Worm (Caenorhabditis elegans) whole organism, late embryonic: ENCODE results near the gene nipa-1.

ENCODE experiments used
- C08G9.2 ChIP-seq: sonication (generic microtip); optimal IDR thresholded peaks from 2 replicates; lab custom pipeline; 2016; ENCODE audit warnings: mild to moderate bottlenecking, missing genetic modification characterization, moderate library complexity, missing compliant biosample characterization
- C38D4.7 ChIP-seq: fragments of 200-800 bp; sonication (Bioruptor generic); optimal IDR thresholded peaks from 2 replicates; lab custom pipeline; 2018; ENCODE audit warnings: mild to moderate bottlenecking, missing genetic modification characterization, moderate library complexity, missing compliant biosample characterization
- F13H6.1 ChIP-seq: sonication (generic microtip); optimal IDR thresholded peaks from 2 replicates; lab custom pipeline; 2016; ENCODE audit warnings: missing genetic modification characterization, missing compliant biosample characterization
- T23F11.4 ChIP-seq: fragments of 200-800 bp; sonication (Bioruptor generic); optimal IDR thresholded peaks from 2 replicates; lab custom pipeline; 2018; ENCODE audit warnings: mild to moderate bottlenecking, missing genetic modification characterization, missing compliant biosample characterization
- Y22D7AL.16 ChIP-seq: sonication (generic microtip); optimal IDR thresholded peaks from 2 replicates; lab custom pipeline; 2016; ENCODE audit warnings: missing genetic modification characterization, missing compliant biosample characterization
- ama-1 ChIP-seq: fragments of 150-350 bp; optimal IDR thresholded peaks from 2 replicates; lab custom pipeline; 2014
- ceh-18 ChIP-seq: sonication (generic microtip); optimal IDR thresholded peaks from 2 replicates; lab custom pipeline; 2016; ENCODE audit warnings: missing genetic modification characterization, missing compliant biosample characterization
- ceh-2 ChIP-seq: sonication (generic microtip); optimal IDR thresholded peaks from 2 replicates; lab custom pipeline; 2016; ENCODE audit warnings: missing genotype, missing genetic modification characterization, missing compliant biosample characterization
- ceh-22 ChIP-seq: sonication (generic microtip); optimal IDR thresholded peaks from 2 replicates; lab custom pipeline; 2017; ENCODE audit warnings: missing biosample characterization, missing genetic modification characterization
- ceh-30 ChIP-seq: fragments of 150-350 bp; optimal IDR thresholded peaks from 2 replicates; lab custom pipeline; 2014; ENCODE audit warnings: missing biosample characterization, missing genetic modification characterization
- ceh-31 ChIP-seq: sonication (generic microtip); optimal IDR thresholded peaks from 2 replicates; lab custom pipeline; 2016; ENCODE audit warnings: missing genetic modification characterization, missing compliant biosample characterization
- ceh-34 ChIP-seq: sonication (generic microtip); optimal IDR thresholded peaks from 2 replicates; lab custom pipeline; 2016; ENCODE audit warnings: mild to moderate bottlenecking, missing genetic modification characterization, missing compliant biosample characterization
- ceh-45 ChIP-seq: fragments of 200-800 bp; sonication (Bioruptor generic); IDR thresholded peaks from 2 replicates; pipeline ENCODE4 v1.3.6; 2022; ENCODE audit warnings: missing genetic modification reagents, missing genetic modification characterization, missing compliant biosample characterization
- ceh-6 ChIP-seq: fragments of 200-800 bp; sonication (Bioruptor generic); optimal IDR thresholded peaks from 2 replicates; lab custom pipeline; 2018; ENCODE audit warnings: mild to moderate bottlenecking, missing genetic modification characterization, missing compliant biosample characterization
- che-1 ChIP-seq: sonication (generic microtip); optimal IDR thresholded peaks from 2 replicates; lab custom pipeline; 2016; ENCODE audit warnings: mild to moderate bottlenecking, missing genetic modification characterization, missing compliant biosample characterization
- dmd-4 ChIP-seq: sonication (generic microtip); optimal IDR thresholded peaks from 2 replicates; lab custom pipeline; 2016; ENCODE audit warnings: borderline replicate concordance, missing genetic modification characterization, missing compliant biosample characterization
- elt-2 ChIP-seq: sonication (generic microtip); optimal IDR thresholded peaks from 2 replicates; lab custom pipeline; 2016; ENCODE audit warnings: missing genetic modification reagents, missing genetic modification characterization, missing compliant biosample characterization
- elt-4 ChIP-seq: sonication (generic microtip); optimal IDR thresholded peaks from 2 replicates; lab custom pipeline; 2016; ENCODE audit warnings: missing genetic modification characterization, missing compliant biosample characterization
- ets-4 ChIP-seq: sonication (generic microtip); optimal IDR thresholded peaks from 2 replicates; lab custom pipeline; 2016; ENCODE audit warnings: missing genetic modification characterization, missing compliant biosample characterization
- eyg-1 ChIP-seq: sonication (generic microtip); optimal IDR thresholded peaks from 2 replicates; lab custom pipeline; 2016; ENCODE audit warnings: missing genotype, missing genetic modification characterization, missing compliant biosample characterization
- fax-1 ChIP-seq: sonication (generic microtip); optimal IDR thresholded peaks from 2 replicates; lab custom pipeline; 2016; ENCODE audit warnings: missing genotype, missing genetic modification characterization, missing compliant biosample characterization
- fkh-6 ChIP-seq: sonication (generic microtip); optimal IDR thresholded peaks from 2 replicates; lab custom pipeline; 2016; ENCODE audit warnings: missing genetic modification characterization, missing compliant biosample characterization
- gmeb-2 ChIP-seq: sonication (generic microtip); optimal IDR thresholded peaks from 2 replicates; lab custom pipeline; 2016; ENCODE audit warnings: missing genetic modification characterization, inconsistent platforms, missing compliant biosample characterization
- hlh-15 ChIP-seq: sonication (generic microtip); optimal IDR thresholded peaks from 2 replicates; lab custom pipeline; 2016; ENCODE audit warnings: missing genetic modification characterization, missing compliant biosample characterization
- hlh-30 ChIP-seq: sonication (generic microtip); optimal IDR thresholded peaks from 2 replicates; lab custom pipeline; 2017; ENCODE audit warnings: antibody characterized with exemption, missing genetic modification characterization, missing compliant biosample characterization; ENCODE audit not compliant: insufficient read depth
- hlh-6 ChIP-seq: sonication (generic microtip); optimal IDR thresholded peaks from 2 replicates; lab custom pipeline; 2016; ENCODE audit warnings: missing genotype, missing genetic modification characterization, missing compliant biosample characterization
- lim-6 ChIP-seq: sonication (generic microtip); optimal IDR thresholded peaks from 2 replicates; lab custom pipeline; 2016; ENCODE audit warnings: missing genetic modification characterization, missing compliant biosample characterization
- nfya-1 ChIP-seq: sonication (generic microtip); optimal IDR thresholded peaks from 2 replicates; lab custom pipeline; 2017; ENCODE audit warnings: missing genetic modification characterization, mild to moderate bottlenecking, missing compliant biosample characterization, antibody characterized with exemption, moderate library complexity
- nhr-232 ChIP-seq: sonication (generic microtip); optimal IDR thresholded peaks from 2 replicates; lab custom pipeline; 2016; ENCODE audit warnings: missing genetic modification characterization, missing compliant biosample characterization
- odd-2 ChIP-seq: sonication (generic microtip); optimal IDR thresholded peaks from 2 replicates; lab custom pipeline; 2017; ENCODE audit warnings: antibody characterized with exemption, mild to moderate bottlenecking, missing genetic modification characterization, missing compliant biosample characterization
- pax-1 ChIP-seq: fragments of 150-350 bp; optimal IDR thresholded peaks from 2 replicates; lab custom pipeline; 2014; ENCODE audit warnings: missing biosample characterization, missing genetic modification characterization
- pqm-1 ChIP-seq: sonication (generic microtip); optimal IDR thresholded peaks from 2 replicates; lab custom pipeline; 2016; ENCODE audit warnings: missing genetic modification characterization, missing compliant biosample characterization
- ref-2 ChIP-seq: sonication (generic microtip); optimal IDR thresholded peaks from 2 replicates; lab custom pipeline; 2016; ENCODE audit warnings: missing genetic modification characterization, missing compliant biosample characterization
- sox-2 ChIP-seq: fragments of 200-800 bp; sonication (Bioruptor generic); IDR thresholded peaks from 2 replicates; pipeline ENCODE4 v1.3.6; 2022; ENCODE audit warnings: missing genetic modification reagents, missing genetic modification characterization, missing compliant biosample characterization
- syd-9 ChIP-seq: sonication (generic microtip); optimal IDR thresholded peaks from 2 replicates; lab custom pipeline; 2016; ENCODE audit warnings: mild to moderate bottlenecking, missing genetic modification characterization, moderate library complexity, missing compliant biosample characterization
- unc-86 ChIP-seq: sonication (generic microtip); optimal IDR thresholded peaks from 2 replicates; lab custom pipeline; 2016; ENCODE audit warnings: missing genetic modification characterization, missing compliant biosample characterization
- zip-5 ChIP-seq: sonication (generic microtip); optimal IDR thresholded peaks from 2 replicates; lab custom pipeline; 2016; ENCODE audit warnings: missing genetic modification characterization, missing compliant biosample characterization

The nipa-1 gene

DNA sequence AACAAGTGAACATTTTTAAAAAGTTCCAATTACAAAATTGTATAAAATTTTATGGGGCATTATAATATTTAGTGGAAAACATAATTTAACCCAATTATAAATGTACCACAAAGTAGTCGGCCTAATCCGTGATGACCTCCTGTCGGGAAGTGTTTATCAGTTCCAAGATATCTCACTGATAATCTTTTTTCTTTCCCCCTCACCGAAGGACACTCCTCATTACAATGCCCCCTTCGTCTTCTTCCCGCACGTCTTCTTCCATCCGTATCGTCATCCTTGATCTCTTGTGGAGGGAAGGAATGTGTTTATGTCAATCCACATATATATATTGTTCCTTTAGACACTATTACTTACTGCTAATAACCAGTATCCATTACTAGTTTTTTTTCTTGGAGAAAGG lies 38.4 kb upstream of the nipa-1 start, which contains the start of gene R148.5:
TSS of gene R148.5 (plus strand) at position 331 of the 400 bp plus-strand sequence.
- TF ChIP-seq pax-1 (tag; lab: Kevin White, UChicago) = no peak
- no peak for TF ChIP-seq syd-9
- no peak for TF ChIP-seq fkh-6 (tag; lab: Kevin White, UChicago)
- no peak for TF ChIP-seq eyg-1
- no peak for TF ChIP-seq Y22D7AL.16 (tag; lab: Kevin White, UChicago)
- no peak for TF ChIP-seq C08G9.2 (tag; lab: Kevin White, UChicago)
- TF ChIP-seq elt-2 = no peak
- no peak for TF ChIP-seq ref-2

DNA sequence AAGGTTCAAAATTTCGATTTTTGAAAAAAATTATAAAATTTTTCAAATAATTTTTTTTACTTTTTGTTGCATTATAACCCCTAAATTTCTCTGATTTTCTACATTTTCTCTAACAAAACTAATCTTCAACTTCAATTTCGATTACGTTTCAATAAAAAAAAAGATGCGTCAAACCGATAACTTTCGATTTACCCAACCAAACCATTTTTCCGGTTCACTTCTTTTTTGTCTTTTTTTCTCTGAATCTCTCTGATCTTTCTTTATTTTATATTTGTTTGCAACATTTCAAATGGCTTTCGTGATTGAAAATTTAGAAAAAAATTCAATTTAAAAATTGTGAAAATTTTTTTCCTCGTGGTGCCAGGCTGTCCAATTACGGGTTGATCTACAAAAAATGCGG lies 36.5 kb upstream of the nipa-1 start:
- TF ChIP-seq che-1 (tag; lab: Kevin White, UChicago) = no peak
- TF ChIP-seq fkh-6 (tag; lab: Kevin White, UChicago) = no peak
- TF ChIP-seq eyg-1 = no peak
- no peak for TF ChIP-seq ama-1 (lab: Kevin White, UChicago)
- TF ChIP-seq odd-2 (tag; lab: Kevin White, UChicago) = no peak
- TF ChIP-seq pqm-1 (tag; lab: Kevin White, UChicago) = no peak
- TF ChIP-seq nhr-232 (tag; lab: Kevin White, UChicago) = no peak
- no peak for TF ChIP-seq ets-4 (tag; lab: Kevin White, UChicago)
- TF ChIP-seq ceh-6 (GFP tag; lab: Kevin White, UChicago) = no peak
- TF ChIP-seq T23F11.4 (GFP tag; lab: Kevin White, UChicago) = no peak

ce11 chrIII:3161600-3161999 lies 34.7 kb upstream of the nipa-1 start:
- no peak for TF ChIP-seq fax-1 (tag; lab: Kevin White, UChicago)
- no peak for TF ChIP-seq fkh-6 (tag; lab: Kevin White, UChicago)
- TF ChIP-seq ceh-34 (tag; lab: Kevin White, UChicago) = no peak

DNA sequence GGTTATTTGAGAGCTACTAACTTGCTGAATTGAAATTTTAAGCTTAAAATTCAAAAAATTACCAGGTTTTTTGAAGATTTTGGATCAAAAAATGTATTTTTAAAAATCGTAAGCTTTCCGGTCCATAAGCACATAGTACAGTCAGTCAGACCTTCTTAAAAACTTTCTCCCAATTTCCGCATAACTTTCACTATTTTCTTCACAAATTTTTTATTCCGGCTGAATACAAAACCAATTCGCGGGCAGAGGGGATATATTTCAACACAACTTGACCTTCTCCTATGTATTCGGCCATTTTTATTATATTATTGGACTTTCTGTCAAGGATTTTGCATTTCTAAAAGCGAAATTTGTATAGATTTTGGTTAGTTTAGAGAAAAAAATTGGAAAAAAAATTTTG lies 33.6 kb upstream of the nipa-1 start:
- TF ChIP-seq ceh-18 (tag; lab: Kevin White, UChicago) (no peak), gmeb-2 (no peak), ceh-22 (tag; lab: Kevin White, UChicago) (no peak), elt-4 (no peak), Y22D7AL.16 (tag; lab: Kevin White, UChicago) (no peak), nfya-1 (tag; lab: Kevin White, UChicago) (no peak), pax-1 (tag; lab: Kevin White, UChicago) (no peak)
- TF ChIP-seq, all 69 proteins: peak for 0

- TF ChIP-seq ceh-34 (tag; lab: Kevin White, UChicago) (no peak), C38D4.7 (GFP tag; lab: Kevin White, UChicago) (no peak), unc-86 (tag; lab: Kevin White, UChicago) (no peak), zip-5 (tag; lab: Kevin White, UChicago) (no peak), hlh-6 (tag; lab: Kevin White, UChicago) (no peak), sox-2 (GFP tag; lab: Robert Waterston, UW) (no peak), nhr-232 (tag; lab: Kevin White, UChicago) (no peak), ceh-30 (tag; lab: Kevin White, UChicago) (no peak), fkh-6 (tag; lab: Kevin White, UChicago) (no peak)
Observed at ce11 chrIII:3154968-3155367, 28.0 kb upstream of the nipa-1 start, which contains the start of gene C44B11.1. C44B11.1 (plus strand) TSS chrIII:3155268.

ce11 chrIII:3152848-3153247 lies 25.9 kb upstream of the nipa-1 start, which contains the start of gene C44B11.6:
C44B11.6 (plus strand) TSS chrIII:3153148.
- TF ChIP-seq hlh-15 (tag; lab: Kevin White, UChicago) (no peak), ceh-2 (no peak), C38D4.7 (GFP tag; lab: Kevin White, UChicago) (no peak), F13H6.1 (tag; lab: Kevin White, UChicago) (no peak), ceh-31 (no peak), zip-5 (tag; lab: Kevin White, UChicago) (no peak), ceh-45 (no peak), hlh-30 (tag; lab: Kevin White, UChicago) (no peak), lim-6 (tag; lab: Kevin White, UChicago) (no peak), nfya-1 (tag; lab: Kevin White, UChicago) (no peak), odd-2 (tag; lab: Kevin White, UChicago) (no peak), dmd-4 (tag; lab: Kevin White, UChicago) (no peak), ama-1 (lab: Kevin White, UChicago) (no peak)
